Fruit fly (Drosophila melanogaster) whole organism, embryonic: ENCODE measurements around the gene Cwc25.
A peak's percentile ranks its signal among the peaks of the same experiment; 100 is the strongest.

Experiments used
- Antp ChIP-seq: fragments of 200-800 bp; sonication (Bioruptor generic); optimal IDR thresholded peaks from 3 replicates; lab custom pipeline; 2016; ENCODE audit warnings: missing biosample characterization, missing genetic modification characterization
- CG10209 ChIP-seq: fragments of 200-800 bp; sonication (Bioruptor generic); optimal IDR thresholded peaks from 3 replicates; lab custom pipeline; 2017; ENCODE audit warnings: missing biosample characterization, mild to moderate bottlenecking, missing genetic modification characterization, missing genetic modification reagents
- CG10565 ChIP-seq: fragments of 200-800 bp; sonication (Bioruptor generic); optimal IDR thresholded peaks from 3 replicates; lab custom pipeline; 2016; ENCODE audit warnings: missing biosample characterization, mild to moderate bottlenecking, missing genetic modification characterization
- CG10959 ChIP-seq: fragments of 200-800 bp; sonication (Bioruptor generic); IDR thresholded peaks from 2 replicates; pipeline ENCODE4 v1.3.6; 2022; ENCODE audit warnings: missing biosample characterization, missing genetic modification characterization
- CG11398 ChIP-seq: fragments of 200-800 bp; sonication (Bioruptor generic); optimal IDR thresholded peaks from 2 replicates; lab custom pipeline; 2016; ENCODE audit warnings: missing biosample characterization, missing genetic modification characterization
- CG12236 ChIP-seq: fragments of 200-800 bp; sonication (Bioruptor generic); optimal IDR thresholded peaks from 2 replicates; lab custom pipeline; 2016; ENCODE audit warnings: missing biosample characterization, missing genetic modification characterization
- CG1233 ChIP-seq: fragments of 200-800 bp; sonication (Bioruptor generic); optimal IDR thresholded peaks from 4 replicates; lab custom pipeline; 2018; ENCODE audit warnings: missing biosample characterization, mild to moderate bottlenecking, missing genetic modification characterization
- CG13296 ChIP-seq: fragments of 200-800 bp; sonication (Bioruptor generic); optimal IDR thresholded peaks from 3 replicates; lab custom pipeline; 2018; ENCODE audit warnings: missing biosample characterization, mild to moderate bottlenecking, missing genetic modification characterization
- CG13624 ChIP-seq: fragments of 200-800 bp; sonication (Bioruptor generic); optimal IDR thresholded peaks from 2 replicates; lab custom pipeline; 2016; ENCODE audit warnings: missing biosample characterization, missing genetic modification characterization
- CG15011 ChIP-seq: fragments of 200-800 bp; sonication (Bioruptor generic); optimal IDR thresholded peaks from 3 replicates; lab custom pipeline; 2018; ENCODE audit warnings: missing biosample characterization, mild to moderate bottlenecking, missing genetic modification characterization
- CG1603 ChIP-seq: fragments of 200-800 bp; sonication (Bioruptor generic); optimal IDR thresholded peaks from 2 replicates; lab custom pipeline; 2019; ENCODE audit warnings: missing biosample characterization, mild to moderate bottlenecking, missing genetic modification characterization, moderate library complexity
- CG16815 ChIP-seq: fragments of 200-800 bp; sonication (Bioruptor generic); optimal IDR thresholded peaks from 3 replicates; lab custom pipeline; 2017; ENCODE audit warnings: missing biosample characterization, mild to moderate bottlenecking, missing genetic modification characterization
- CG17385 ChIP-seq: fragments of 200-800 bp; sonication (Bioruptor generic); optimal IDR thresholded peaks from 3 replicates; lab custom pipeline; 2018; ENCODE audit warnings: missing biosample characterization, mild to moderate bottlenecking, missing genetic modification characterization
- CG31441 ChIP-seq: fragments of 200-800 bp; sonication (Bioruptor generic); IDR thresholded peaks from 2 replicates; pipeline ENCODE4 v1.3.6; 2022; ENCODE audit warnings: missing biosample characterization, missing genetic modification characterization
- CG4730 ChIP-seq: fragments of 200-800 bp; sonication (Bioruptor generic); IDR thresholded peaks from 2 replicates; pipeline ENCODE4 v1.3.6; 2022; ENCODE audit warnings: missing biosample characterization, missing genetic modification characterization
- CG6254 ChIP-seq: fragments of 200-800 bp; sonication (Bioruptor generic); optimal IDR thresholded peaks from 3 replicates; lab custom pipeline; 2017; ENCODE audit warnings: mild to moderate bottlenecking, missing biosample characterization, missing genetic modification reagents, missing genetic modification characterization
- CG7556 ChIP-seq: fragments of 200-800 bp; sonication (Bioruptor generic); optimal IDR thresholded peaks from 2 replicates; lab custom pipeline; 2017; ENCODE audit warnings: missing biosample characterization, mild to moderate bottlenecking, missing genetic modification characterization
- CG8290 ChIP-seq, 3 experiments: fragments of 200-800 bp; sonication (Bioruptor generic); optimal IDR thresholded peaks; 2 replicates each; lab custom pipeline; 2016 to 2019; ENCODE audit warnings: missing biosample characterization in 3 of 3, missing genetic modification characterization in 3 of 3, mild to moderate bottlenecking in 2 of 3, moderate library complexity in 1 of 3
- Chrac-16 ChIP-seq: fragments of 200-800 bp; sonication (Bioruptor generic); optimal IDR thresholded peaks from 3 replicates; lab custom pipeline; 2016; ENCODE audit warnings: missing biosample characterization, missing genetic modification characterization
- Dek ChIP-seq: fragments of 200-800 bp; sonication (Bioruptor generic); optimal IDR thresholded peaks from 3 replicates; lab custom pipeline; 2019; ENCODE audit warnings: missing biosample characterization, mild to moderate bottlenecking, missing genetic modification characterization, moderate library complexity
- ERR ChIP-seq: fragments of 200-800 bp; sonication (Bioruptor generic); optimal IDR thresholded peaks from 2 replicates; lab custom pipeline; 2016; ENCODE audit warnings: missing biosample characterization, missing genetic modification characterization
- Ets97D ChIP-seq: fragments of 200-800 bp; sonication (Bioruptor generic); optimal IDR thresholded peaks from 3 replicates; lab custom pipeline; 2016; ENCODE audit warnings: missing biosample characterization, missing genetic modification characterization
- Gsc ChIP-seq: fragments of 200-800 bp; sonication (Bioruptor generic); IDR thresholded peaks from 2 replicates; pipeline ENCODE4 v1.3.6; 2022; ENCODE audit warnings: missing biosample characterization, missing genetic modification characterization
- HLH3B ChIP-seq: fragments of 200-800 bp; sonication (Bioruptor generic); IDR thresholded peaks from 2 replicates; pipeline ENCODE4 v1.3.6; 2022; ENCODE audit warnings: missing biosample characterization, missing genetic modification characterization
- HmgZ ChIP-seq: fragments of 200-800 bp; sonication (Bioruptor generic); optimal IDR thresholded peaks from 2 replicates; lab custom pipeline; 2018; ENCODE audit warnings: missing biosample characterization, mild to moderate bottlenecking, missing genetic modification characterization
- NC2β ChIP-seq: fragments of 200-800 bp; sonication (Bioruptor generic); optimal IDR thresholded peaks from 2 replicates; lab custom pipeline; 2016; ENCODE audit warnings: missing biosample characterization, missing genetic modification characterization
- Scr ChIP-seq: fragments of 200-800 bp; sonication (Bioruptor generic); IDR thresholded peaks from 2 replicates; pipeline ENCODE4 v1.3.6; 2022; ENCODE audit warnings: missing biosample characterization, missing genetic modification characterization; ENCODE audit not compliant: partially characterized antibody
- Six4 ChIP-seq: fragments of 200-800 bp; sonication (Bioruptor generic); optimal IDR thresholded peaks from 2 replicates; lab custom pipeline; 2016; ENCODE audit warnings: missing biosample characterization, missing genetic modification characterization
- TFAM ChIP-seq: fragments of 200-800 bp; sonication (Bioruptor generic); optimal IDR thresholded peaks from 2 replicates; lab custom pipeline; 2017; ENCODE audit warnings: missing biosample characterization, missing genetic modification characterization, inconsistent platforms
- YL-1 ChIP-seq: fragments of 200-800 bp; sonication (Bioruptor generic); optimal IDR thresholded peaks from 3 replicates; lab custom pipeline; 2017; ENCODE audit warnings: missing biosample characterization, mild to moderate bottlenecking, missing genetic modification characterization
- bigmax ChIP-seq: fragments of 200-800 bp; sonication (Bioruptor generic); optimal IDR thresholded peaks from 2 replicates; lab custom pipeline; 2018; ENCODE audit warnings: missing biosample characterization, mild to moderate bottlenecking, missing genetic modification characterization
- crol ChIP-seq: fragments of 200-800 bp; sonication (Bioruptor generic); IDR thresholded peaks from 2 replicates; pipeline ENCODE4 v1.3.6; 2022; ENCODE audit warnings: missing biosample characterization, missing genetic modification characterization
- dm ChIP-seq: fragments of 200-800 bp; sonication (Bioruptor generic); optimal IDR thresholded peaks from 3 replicates; lab custom pipeline; 2016; ENCODE audit warnings: missing biosample characterization, missing genetic modification characterization
- emc ChIP-seq: fragments of 200-800 bp; sonication (Bioruptor generic); optimal IDR thresholded peaks from 2 replicates; lab custom pipeline; 2016; ENCODE audit warnings: missing biosample characterization, missing genetic modification characterization
- fu2 ChIP-seq: fragments of 200-800 bp; sonication (Bioruptor generic); optimal IDR thresholded peaks from 2 replicates; lab custom pipeline; 2016; ENCODE audit warnings: missing biosample characterization, missing genetic modification characterization
- ind ChIP-seq: fragments of 200-800 bp; sonication (Bioruptor generic); optimal IDR thresholded peaks from 3 replicates; lab custom pipeline; 2016; ENCODE audit warnings: missing biosample characterization, missing genetic modification characterization
- inv ChIP-seq: fragments of 200-800 bp; sonication (Bioruptor generic); IDR thresholded peaks from 2 replicates; pipeline ENCODE4 v1.3.6; 2022; ENCODE audit warnings: missing biosample characterization, missing genetic modification characterization; ENCODE audit not compliant: partially characterized antibody
- kni ChIP-seq: fragments of 200-800 bp; sonication (Bioruptor generic); optimal IDR thresholded peaks from 3 replicates; lab custom pipeline; 2017; ENCODE audit warnings: mild to moderate bottlenecking, missing biosample characterization, missing genetic modification reagents, missing genetic modification characterization
- knrl ChIP-seq: fragments of 200-800 bp; sonication (Bioruptor generic); IDR thresholded peaks from 3 replicates; pipeline ENCODE4 v1.3.6; 2022; ENCODE audit warnings: missing biosample characterization, missing genetic modification characterization; ENCODE audit not compliant: partially characterized antibody
- lov ChIP-seq, 2 experiments: fragments of 200-800 bp in 1 of 2; fragments of >200 bp in 1 of 2; sonication (Bioruptor generic) in 1 of 2; IDR thresholded peaks in 1 of 2; optimal IDR thresholded peaks in 1 of 2; 2 replicates in 1 of 2; 3 replicates in 1 of 2; pipeline versions ENCODE4 v1.3.6 to Lab custom; 2017 to 2022; ENCODE audit warnings: missing biosample characterization in 1 of 2, missing genetic modification characterization in 1 of 2
- pita ChIP-seq: fragments of 200-800 bp; sonication (Bioruptor generic); optimal IDR thresholded peaks from 2 replicates; lab custom pipeline; 2017; ENCODE audit warnings: missing biosample characterization, mild to moderate bottlenecking, missing genetic modification characterization
- pros ChIP-seq: fragments of 200-800 bp; sonication (Bioruptor generic); optimal IDR thresholded peaks from 3 replicates; lab custom pipeline; 2019; ENCODE audit warnings: missing biosample characterization, mild to moderate bottlenecking, missing genetic modification characterization, moderate library complexity
- repo ChIP-seq: fragments of 200-800 bp; sonication (Bioruptor generic); optimal IDR thresholded peaks from 2 replicates; lab custom pipeline; 2016; ENCODE audit warnings: missing biosample characterization, missing genetic modification characterization
- slou ChIP-seq: fragments of 200-800 bp; sonication (Bioruptor generic); optimal IDR thresholded peaks from 3 replicates; lab custom pipeline; 2016; ENCODE audit warnings: missing biosample characterization, missing genetic modification characterization
- tap ChIP-seq: fragments of 200-800 bp; optimal IDR thresholded peaks from 3 replicates; lab custom pipeline; 2019; ENCODE audit warnings: missing biosample characterization, mild to moderate bottlenecking, missing genetic modification characterization, moderate library complexity
- tgo ChIP-seq: fragments of 200-800 bp; sonication (Bioruptor generic); IDR thresholded peaks from 3 replicates; pipeline ENCODE4 v1.3.6; 2022; ENCODE audit warnings: missing biosample characterization, missing genetic modification characterization
- tin ChIP-seq: fragments of 200-800 bp; sonication (Bioruptor generic); optimal IDR thresholded peaks from 3 replicates; lab custom pipeline; 2016; ENCODE audit warnings: missing biosample characterization, missing genetic modification characterization
- tx ChIP-seq: fragments of 200-800 bp; sonication (Bioruptor generic); optimal IDR thresholded peaks from 2 replicates; lab custom pipeline; 2016; ENCODE audit warnings: missing biosample characterization, missing genetic modification characterization
- wek ChIP-seq: fragments of 200-800 bp; sonication (Bioruptor generic); optimal IDR thresholded peaks from 3 replicates; lab custom pipeline; 2018; ENCODE audit warnings: missing biosample characterization, mild to moderate bottlenecking, missing genetic modification characterization, moderate library complexity

Gene Cwc25

dm6 chr2L:2769476-2770185, 24.7 kb downstream of the Cwc25 start, which contains the start of the genes colt and HINT1 (continued):
- peak; percentile 50 for TF ChIP-seq HmgZ (tag; lab: Kevin White, UChicago)
- TF ChIP-seq fu2 (GFP tag; lab: Kevin White, UChicago) = no peak
- no peak for TF ChIP-seq CG8290 (GFP tag; optimal IDR thresholded peaks at IDR 0.05; lab: Kevin White, UChicago)
- peak in 1 of 2 experiments; percentile 18 for TF ChIP-seq CG8290 (tag; optimal IDR thresholded peaks at IDR 0.05; lab: Kevin White, UChicago)
- TF ChIP-seq ERR (GFP tag; lab: Kevin White, UChicago) = peak; percentile 2
- peak; percentile 49 for TF ChIP-seq Scr
- no peak for TF ChIP-seq crol (GFP tag; lab: Robert Waterston, UW)
- peak; percentile 27 for TF ChIP-seq Dek (tag; lab: Kevin White, UChicago)
- TF ChIP-seq slou = no peak
- no peak for TF ChIP-seq tgo
- no peak for TF ChIP-seq CG13624 (GFP tag; lab: Kevin White, UChicago)
- peak; percentile 94 for TF ChIP-seq YL-1 (GFP tag; lab: Kevin White, UChicago)
- TF ChIP-seq Antp (GFP tag; lab: Kevin White, UChicago) = no peak
- TF ChIP-seq Ets97D (GFP tag; lab: Kevin White, UChicago) = peak; percentile 45
- no peak for TF ChIP-seq HLH3B (GFP tag; lab: Robert Waterston, UW)
- no peak for TF ChIP-seq CG11398 (GFP tag; lab: Kevin White, UChicago)
- no peak for TF ChIP-seq pita
- TF ChIP-seq CG4730 (GFP tag; lab: Robert Waterston, UW) = no peak
- TF ChIP-seq repo = no peak
- peak; percentile 34; the same call in 1 of the 2 replicates for TF ChIP-seq CG31441 (GFP tag; lab: Robert Waterston, UW)
- peak; percentile 66 for TF ChIP-seq CG1603 (tag; lab: Kevin White, UChicago)
- TF ChIP-seq dm (GFP tag; lab: Kevin White, UChicago) = no peak
- no peak for TF ChIP-seq CG12236 (GFP tag; lab: Kevin White, UChicago)
- no peak for TF ChIP-seq CG10959
- TF ChIP-seq tap = peak; percentile 15
- no peak for TF ChIP-seq ind (GFP tag; lab: Kevin White, UChicago)
- no peak for TF ChIP-seq CG10565 (GFP tag; lab: Kevin White, UChicago)
- no peak for TF ChIP-seq CG15011 (GFP tag; lab: Kevin White, UChicago)
- no peak for TF ChIP-seq tin (GFP tag; lab: Kevin White, UChicago)
- no peak; the same call in 1 of the 2 replicates for TF ChIP-seq inv (GFP tag; lab: Robert Waterston, UW)
- TF ChIP-seq NC2β (GFP tag; lab: Kevin White, UChicago) = no peak
- TF ChIP-seq lov (optimal IDR thresholded peaks at IDR 0.05; lab: Kevin White, UChicago) = no peak
- no peak for TF ChIP-seq lov (GFP tag; IDR thresholded peaks at IDR 0.05; lab: Robert Waterston, UW)
- TF ChIP-seq CG10209 (GFP tag; lab: Kevin White, UChicago) = no peak
- TF ChIP-seq TFAM = no peak
- TF ChIP-seq pros = no peak
- TF ChIP-seq knrl (GFP tag; lab: Robert Waterston, UW) = peak; percentile 36; the same call in 1 of the 3 replicates
- no peak for TF ChIP-seq CG17385
- no peak for TF ChIP-seq CG7556 (GFP tag; lab: Kevin White, UChicago)
- TF ChIP-seq Six4 (GFP tag; lab: Kevin White, UChicago) = no peak
- no peak for TF ChIP-seq Gsc (GFP tag; lab: Robert Waterston, UW)
- peak; percentile 82 for TF ChIP-seq wek (GFP tag; lab: Kevin White, UChicago)
- no peak for TF ChIP-seq tx (GFP tag; lab: Kevin White, UChicago)
- TF ChIP-seq CG6254 (GFP tag; lab: Kevin White, UChicago) = peak; percentile 7
- TF ChIP-seq CG16815 (GFP tag; lab: Kevin White, UChicago) = no peak
- TF ChIP-seq CG13296 (GFP tag; lab: Kevin White, UChicago) = peak; percentile 47
- no peak for TF ChIP-seq CG1233 (GFP tag; lab: Kevin White, UChicago)
- no peak for TF ChIP-seq emc
- TF ChIP-seq bigmax (GFP tag; lab: Kevin White, UChicago) = no peak
- no peak for TF ChIP-seq Chrac-16 (GFP tag; lab: Kevin White, UChicago)
- peak; percentile 6 for TF ChIP-seq kni (GFP tag; lab: Kevin White, UChicago)
